Fruit fly (Drosophila melanogaster) whole organism: ENCODE results near the gene CG12278.

ENCODE experiments used
- CG8478 ChIP-seq: fragments of >200 bp; optimal IDR thresholded peaks from 2 replicates; lab custom pipeline; 2018; ENCODE audit warnings: inconsistent platforms
- Dll ChIP-seq: fragments of >200 bp; optimal IDR thresholded peaks from 2 replicates; lab custom pipeline; 2017
- EcR ChIP-seq, 2 experiments: fragments of >200 bp; optimal IDR thresholded peaks; 2 replicates each; lab custom pipeline; 2017; ENCODE audit warnings: missing biosample characterization in 2 of 2, missing genetic modification characterization in 2 of 2, missing genetic modification reagents in 2 of 2
- pan ChIP-seq: fragments of >200 bp; optimal IDR thresholded peaks from 2 replicates; lab custom pipeline; 2017
- psq ChIP-seq: fragments of >200 bp; optimal IDR thresholded peaks from 2 replicates; lab custom pipeline; 2017
- usp ChIP-seq: fragments of >200 bp; optimal IDR thresholded peaks from 2 replicates; lab custom pipeline; 2017; ENCODE audit warnings: missing biosample characterization, missing genetic modification characterization, mixed read lengths

Gene CG12278

dm6 chr3R:21080876-21081586 lies 37.2 kb downstream of the CG12278 start, which contains the start of gene HHEX:
HHEX (minus strand) TSS chr3R:21080926.
- TF ChIP-seq CG8478 (lab: Kevin White, UChicago) = no peak
- no peak for TF ChIP-seq pan (lab: Kevin White, UChicago)
- TF ChIP-seq psq = no peak
- TF ChIP-seq Dll (lab: Kevin White, UChicago) = no peak
- no peak for TF ChIP-seq EcR (GFP tag; optimal IDR thresholded peaks at IDR 0.05; lab: Kevin White, UChicago)
- TF ChIP-seq usp = no peak

dm6 chr3R:21084979-21085378 lies 41.1 kb downstream of the CG12278 start:
- no peak for TF ChIP-seq Dll (lab: Kevin White, UChicago)
- no peak for TF ChIP-seq CG8478 (lab: Kevin White, UChicago)
- no peak for TF ChIP-seq psq
- TF ChIP-seq usp = no peak
- TF ChIP-seq pan (lab: Kevin White, UChicago) = no peak
- TF ChIP-seq EcR (GFP tag; optimal IDR thresholded peaks at IDR 0.05; lab: Kevin White, UChicago) = no peak

DNA sequence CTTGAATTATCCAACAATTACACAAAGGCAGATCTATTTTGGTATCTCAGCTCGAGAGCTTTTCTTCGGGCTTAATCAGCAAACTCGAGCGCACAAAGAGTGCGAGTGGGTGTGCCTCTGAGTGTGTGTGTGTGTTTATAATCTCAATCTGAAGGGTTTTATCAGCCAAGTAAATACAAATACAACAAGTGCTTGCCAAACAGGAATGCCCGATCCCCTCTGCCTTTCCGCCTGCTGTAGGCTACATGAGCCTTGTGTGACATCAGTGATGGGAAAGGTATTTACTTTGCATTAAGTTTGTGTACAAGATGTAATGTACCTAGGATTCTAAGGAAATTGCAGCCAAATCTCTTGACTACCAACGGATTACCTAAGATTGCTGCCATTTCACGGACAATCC lies 45.5 kb downstream of the CG12278 start:
- TF ChIP-seq psq (no peak), usp (no peak)

DNA sequence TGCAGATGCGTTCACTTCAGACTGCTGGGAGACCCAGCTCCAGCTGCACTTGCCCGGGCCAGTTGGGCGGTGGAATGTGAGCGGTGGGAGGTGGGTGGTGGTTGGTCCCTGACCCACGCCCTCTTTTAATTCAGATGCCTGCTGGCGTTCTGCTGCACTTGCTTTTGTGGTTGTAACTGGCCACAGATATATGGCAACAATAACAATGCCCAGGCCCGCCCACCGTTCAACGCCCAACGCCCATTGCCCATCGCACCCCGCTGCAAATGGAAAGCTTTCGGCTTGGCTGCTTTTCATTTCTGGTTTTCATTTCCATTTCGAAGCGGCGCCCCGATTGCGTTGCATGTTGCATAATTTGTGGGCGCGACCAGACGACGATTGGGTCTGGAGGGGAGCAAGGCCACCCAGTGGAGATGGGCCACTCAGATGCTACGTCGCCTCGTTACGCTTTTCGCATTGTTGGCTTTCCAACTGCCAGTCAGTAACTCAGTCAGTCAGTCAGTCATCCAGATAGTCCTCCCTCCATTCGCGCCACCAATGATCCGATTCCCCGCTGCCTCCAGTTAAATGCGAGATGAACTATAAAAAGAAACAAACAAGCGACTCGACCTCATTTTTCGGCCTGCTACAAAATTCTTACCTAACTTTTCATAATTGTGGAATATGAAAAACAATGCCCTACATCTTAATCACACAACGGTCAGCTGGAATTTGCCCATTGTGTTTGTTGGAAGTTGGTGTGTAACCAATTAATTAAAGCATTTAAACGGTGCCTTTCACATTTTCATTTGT lies 46.6 kb downstream of the CG12278 start:
- no peak for TF ChIP-seq psq
- TF ChIP-seq CG8478 (lab: Kevin White, UChicago) = no peak
- TF ChIP-seq Dll (lab: Kevin White, UChicago) = no peak
- TF ChIP-seq usp = no peak
- TF ChIP-seq pan (lab: Kevin White, UChicago) = no peak
- TF ChIP-seq EcR (GFP tag; optimal IDR thresholded peaks at IDR 0.05; lab: Kevin White, UChicago) = no peak

DNA sequence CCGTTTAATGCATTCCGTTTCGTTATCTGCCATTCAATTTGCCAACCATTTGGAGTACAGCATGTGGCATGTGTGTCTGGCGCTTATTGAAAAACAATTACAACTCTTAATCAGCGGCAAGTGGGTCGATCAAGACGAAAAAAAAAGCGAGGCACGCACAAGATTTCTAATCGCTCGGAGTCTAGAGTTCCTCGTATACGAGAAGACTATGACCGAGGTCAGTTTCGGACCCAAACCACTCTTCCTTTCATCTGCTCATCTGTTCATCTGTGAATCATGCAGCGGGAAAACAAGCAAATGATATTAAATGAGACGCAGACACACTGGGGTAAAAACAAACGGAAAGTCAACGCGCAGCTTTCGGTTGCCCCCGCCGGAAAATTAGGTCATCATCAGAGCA lies 47.6 kb downstream of the CG12278 start:
- no peak for TF ChIP-seq Dll (lab: Kevin White, UChicago)
- no peak for TF ChIP-seq CG8478 (lab: Kevin White, UChicago)
- TF ChIP-seq EcR (GFP tag; optimal IDR thresholded peaks at IDR 0.05; lab: Kevin White, UChicago) = no peak
- TF ChIP-seq usp = no peak
- TF ChIP-seq pan (lab: Kevin White, UChicago) = no peak
- no peak for TF ChIP-seq psq

DNA sequence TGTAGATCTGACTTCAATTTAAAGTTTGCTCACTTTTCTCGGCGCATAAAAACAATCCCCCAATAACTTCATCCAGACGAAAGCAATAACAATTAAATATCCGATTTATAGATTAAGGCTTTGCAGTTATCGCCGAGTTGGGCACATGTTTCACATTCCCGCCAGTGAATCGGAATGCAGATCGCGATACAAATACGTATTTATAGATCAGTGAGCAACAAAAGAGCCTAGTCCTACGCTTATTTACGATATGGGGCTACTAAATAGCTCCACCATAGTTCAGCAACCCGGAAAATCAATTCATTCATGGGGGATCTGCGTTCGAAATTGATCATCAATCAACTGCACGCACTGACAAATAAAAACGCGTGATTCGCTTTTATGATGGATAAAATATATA lies 48.2 kb downstream of the CG12278 start:
- no peak for TF ChIP-seq EcR (GFP tag; optimal IDR thresholded peaks at IDR 0.05; lab: Kevin White, UChicago)
- TF ChIP-seq psq = no peak
- TF ChIP-seq CG8478 (lab: Kevin White, UChicago) = no peak
- TF ChIP-seq pan (lab: Kevin White, UChicago) = no peak
- TF ChIP-seq usp = no peak
- no peak for TF ChIP-seq Dll (lab: Kevin White, UChicago)

dm6 chr3R:21092829-21093228 lies 49.0 kb downstream of the CG12278 start:
- TF ChIP-seq psq (no peak), usp (no peak), Dll (lab: Kevin White, UChicago) (no peak), CG8478 (lab: Kevin White, UChicago) (no peak), pan (lab: Kevin White, UChicago) (no peak), EcR (GFP tag; optimal IDR thresholded peaks at IDR 0.05; lab: Kevin White, UChicago) (no peak)

dm6 chr3R:21094292-21094691 lies 50.4 kb downstream of the CG12278 start:
- no peak for TF ChIP-seq usp
- TF ChIP-seq pan (lab: Kevin White, UChicago) = no peak
- TF ChIP-seq psq = no peak
- no peak for TF ChIP-seq Dll (lab: Kevin White, UChicago)
- TF ChIP-seq EcR (GFP tag; optimal IDR thresholded peaks at IDR 0.05; lab: Kevin White, UChicago) = no peak
- TF ChIP-seq CG8478 (lab: Kevin White, UChicago) = no peak
